Fruit fly (Drosophila melanogaster) S2 (cell line): ENCODE data around the gene CG17350.
A peak's percentile ranks its signal among the peaks of the same experiment; 100 is the strongest.

Source experiments
- CG8478 ChIP-seq: fragments of >200 bp; optimal IDR thresholded peaks from 2 replicates; lab custom pipeline; 2018
- CTCF ChIP-seq, 2 experiments: fragments of >200 bp; optimal IDR thresholded peaks; 2 replicates each; lab custom pipeline; 2018

The CG17350 gene

dm6 chr2L:19380630-19381029 is at the start of gene CG17350:
TSS of gene CG17350 (plus strand) at chr2L:19380930.
- no peak for TF ChIP-seq CG8478 (lab: Kevin White, UChicago)
- TF ChIP-seq CTCF (optimal IDR thresholded peaks at IDR 0.05; lab: Kevin White, UChicago), result no peak

dm6 chr2L:19333972-19334371 is 46.8 kb upstream of the CG17350 start:
- no peak for TF ChIP-seq CG8478 (lab: Kevin White, UChicago)
- no peak for TF ChIP-seq CTCF (optimal IDR thresholded peaks at IDR 0.05; lab: Kevin White, UChicago)

dm6 chr2L:19335052-19335451 is 45.7 kb upstream of the CG17350 start:
- no peak for TF ChIP-seq CG8478 (lab: Kevin White, UChicago)
- no peak for TF ChIP-seq CTCF (optimal IDR thresholded peaks at IDR 0.05; lab: Kevin White, UChicago)

- no peak for TF ChIP-seq CTCF (optimal IDR thresholded peaks at IDR 0.05; lab: Kevin White, UChicago)
- TF ChIP-seq CG8478 (lab: Kevin White, UChicago), result no peak
Observed at dm6 chr2L:19337971-19338732, 42.6 kb upstream of the CG17350 start.

dm6 chr2L:19339023-19339422 is 41.7 kb upstream of the CG17350 start:
- no peak for TF ChIP-seq CG8478 (lab: Kevin White, UChicago)

dm6 chr2L:19341074-19341806 is 39.5 kb upstream of the CG17350 start:
- TF ChIP-seq CG8478 (lab: Kevin White, UChicago) (no peak), CTCF (optimal IDR thresholded peaks at IDR 0.05; lab: Kevin White, UChicago) (no peak)

dm6 chr2L:19342018-19342417 is 38.7 kb upstream of the CG17350 start:
- TF ChIP-seq CG8478 (lab: Kevin White, UChicago), result no peak

dm6 chr2L:19342767-19343166 is 38.0 kb upstream of the CG17350 start:
- no peak for TF ChIP-seq CG8478 (lab: Kevin White, UChicago)
- TF ChIP-seq CTCF (optimal IDR thresholded peaks at IDR 0.05; lab: Kevin White, UChicago), result no peak

- no peak for TF ChIP-seq CG8478 (lab: Kevin White, UChicago)
- TF ChIP-seq CTCF (optimal IDR thresholded peaks at IDR 0.05; lab: Kevin White, UChicago), result no peak
Observed at dm6 chr2L:19358017-19358471, 22.7 kb upstream of the CG17350 start.

- TF ChIP-seq CG8478 (lab: Kevin White, UChicago), result no peak
- TF ChIP-seq CTCF (optimal IDR thresholded peaks at IDR 0.05; lab: Kevin White, UChicago), result no peak
Observed at dm6 chr2L:19359802-19360429, 20.8 kb upstream of the CG17350 start.

- TF ChIP-seq CG8478 (lab: Kevin White, UChicago), result no peak
- no peak for TF ChIP-seq CTCF (optimal IDR thresholded peaks at IDR 0.05; lab: Kevin White, UChicago)
Observed at dm6 chr2L:19361632-19362142, 19.0 kb upstream of the CG17350 start.

- TF ChIP-seq CTCF (optimal IDR thresholded peaks at IDR 0.05; lab: Kevin White, UChicago), result no peak
- no peak for TF ChIP-seq CG8478 (lab: Kevin White, UChicago)
Observed at dm6 chr2L:19362734-19363363, 17.9 kb upstream of the CG17350 start, which contains the start of gene dnt. TSS of gene dnt (minus strand) at chr2L:19363227.

- TF ChIP-seq CG8478 (lab: Kevin White, UChicago) (no peak), CTCF (optimal IDR thresholded peaks at IDR 0.05; lab: Kevin White, UChicago) (peak; percentile 88 to 92)
Observed at dm6 chr2L:19363530-19363929, 17.2 kb upstream of the CG17350 start.

dm6 chr2L:19364075-19364474 is 16.7 kb upstream of the CG17350 start, which contains the start of gene CG13086:
TSS of gene CG13086 (plus strand) at chr2L:19364375.
- TF ChIP-seq CTCF (optimal IDR thresholded peaks at IDR 0.05; lab: Kevin White, UChicago), result no peak
- no peak for TF ChIP-seq CG8478 (lab: Kevin White, UChicago)
